Worm (Caenorhabditis elegans): ENCODE measurements around the gene ZC15.3.

ZC15.3 gene

DNA sequence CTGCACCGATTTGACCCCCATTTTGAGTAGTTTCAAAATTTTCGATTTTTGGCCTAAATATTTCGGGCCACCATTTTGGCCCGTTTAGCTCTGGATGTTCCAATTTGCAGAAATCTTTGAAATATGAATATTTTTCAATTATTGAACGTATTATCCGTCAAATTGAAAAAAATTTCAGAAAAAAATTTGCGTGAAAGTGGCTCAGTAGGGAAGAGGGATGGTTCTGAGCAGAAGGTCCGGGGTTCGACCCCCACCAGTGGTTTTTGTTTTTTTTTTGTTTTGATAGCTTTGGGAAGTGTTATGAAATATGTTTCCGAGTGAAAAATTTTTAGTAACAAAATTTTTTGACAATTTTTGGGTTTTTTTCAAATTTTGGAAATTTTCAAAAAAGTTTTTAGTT is 24.1 kb upstream of the ZC15.3 start:
- no peak for TF ChIP-seq hlh-11 (tag; optimal IDR thresholded peaks at IDR 0.05)
- no peak for TF ChIP-seq F10B5.3 (tag; optimal IDR thresholded peaks at IDR 0.05)
- no peak for TF ChIP-seq ztf-7 (tag; optimal IDR thresholded peaks at IDR 0.05)
- no peak for TF ChIP-seq ceh-32 (tag; optimal IDR thresholded peaks at IDR 0.05; ENCODE audit: poor library complexity)
- no peak for TF ChIP-seq arid-1 (GFP tag; conservative IDR thresholded peaks at IDR 0.05)
- TF ChIP-seq mep-1 (tag; optimal IDR thresholded peaks at IDR 0.05), result no peak
- no peak for TF ChIP-seq zag-1 (tag; optimal IDR thresholded peaks at IDR 0.05)
- TF ChIP-seq rbr-2 (tag; optimal IDR thresholded peaks at IDR 0.05), result no peak
- no peak for TF ChIP-seq aly-2 (tag; optimal IDR thresholded peaks at IDR 0.05)
- no peak for TF ChIP-seq lir-3 (tag; optimal IDR thresholded peaks at IDR 0.05)
- no peak for TF ChIP-seq dpl-1 (GFP tag; optimal IDR thresholded peaks at IDR 0.05)
- no peak for TF ChIP-seq snpc-1.2 (GFP tag; IDR thresholded peaks at IDR 0.05)
- TF ChIP-seq lim-7 (GFP tag; IDR thresholded peaks at IDR 0.05), result no peak
- no peak for TF ChIP-seq ceh-44 (GFP tag; IDR thresholded peaks at IDR 0.05)
- no peak for TF ChIP-seq fos-1 (tag; optimal IDR thresholded peaks at IDR 0.05)

DNA sequence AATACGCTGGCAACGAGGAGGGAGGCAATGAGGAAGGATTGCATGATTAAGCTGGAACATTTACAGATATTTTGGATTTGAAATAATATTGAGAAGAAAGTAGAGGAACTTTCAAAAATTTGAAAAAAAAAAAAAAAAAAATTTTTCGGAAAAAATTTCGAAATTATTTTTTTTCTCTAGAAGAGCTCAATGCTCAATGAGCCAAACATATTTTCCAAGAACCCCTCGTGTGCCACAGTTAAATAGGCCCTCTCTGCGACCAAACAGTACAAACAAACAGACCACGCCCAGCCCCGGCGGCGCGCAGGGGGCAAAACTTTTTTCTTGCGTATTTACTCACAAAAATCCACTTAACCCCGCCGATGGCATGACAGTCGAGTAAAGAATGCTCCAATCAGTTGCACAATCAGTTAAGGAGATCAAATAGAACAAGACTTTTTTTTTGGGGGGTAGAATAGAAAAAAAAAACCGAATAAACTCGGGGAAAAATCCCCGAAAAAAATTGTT is 23.5 kb upstream of the ZC15.3 start, which contains the start of gene pqn-94:
Gene pqn-94, minus strand, starts transcription at position 51 of the 507 bp plus-strand sequence.
- TF ChIP-seq mxl-3 (GFP tag; optimal IDR thresholded peaks at IDR 0.05), result no peak
- TF ChIP-seq ceh-32 (tag; optimal IDR thresholded peaks at IDR 0.05; ENCODE audit: poor library complexity), result no peak
- TF ChIP-seq Y5F2A.4 (GFP tag; optimal IDR thresholded peaks at IDR 0.05), result no peak
- no peak for TF ChIP-seq arid-1 (GFP tag; conservative IDR thresholded peaks at IDR 0.05)
- no peak for TF ChIP-seq R02D3.7 (tag; optimal IDR thresholded peaks at IDR 0.05)
- no peak for TF ChIP-seq zag-1 (tag; optimal IDR thresholded peaks at IDR 0.05)
- peak; percentile 90; the same call in 1 of the 2 replicates for TF ChIP-seq F44E2.7 (GFP tag; IDR thresholded peaks at IDR 0.05)
- TF ChIP-seq spr-3 (GFP tag; optimal IDR thresholded peaks at IDR 0.05), result no peak
- no peak for TF ChIP-seq egl-27 (tag; optimal IDR thresholded peaks at IDR 0.05)

DNA sequence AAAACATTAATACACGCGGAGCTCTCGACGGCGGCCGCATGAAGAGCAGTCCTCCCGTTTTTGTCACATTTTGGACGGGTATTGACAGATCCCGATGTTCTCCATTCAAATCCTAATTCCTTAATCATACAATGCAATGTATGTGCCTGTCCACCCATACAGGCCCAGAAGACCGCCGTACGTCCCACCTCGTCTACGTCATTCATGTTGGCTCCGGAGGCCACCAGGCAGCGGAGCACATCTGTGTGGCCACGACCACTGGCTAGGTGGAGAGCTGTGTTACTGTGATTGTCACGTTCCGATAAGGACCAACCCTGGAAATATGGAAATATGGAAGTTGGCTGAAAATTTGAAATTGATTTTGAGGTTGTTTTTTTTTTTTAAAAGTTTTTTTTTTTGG is 20.6 kb upstream of the ZC15.3 start:
- TF ChIP-seq F44E2.7 (GFP tag; IDR thresholded peaks at IDR 0.05) (peak; percentile 80; the same call in 1 of the 2 replicates), spr-3 (GFP tag; optimal IDR thresholded peaks at IDR 0.05) (no peak), madf-5 (GFP tag; IDR thresholded peaks at IDR 0.05) (0 out of 4 replicates have a peak, but pooled peaks of 1 of the 2 experiments have one; percentile 21)

DNA sequence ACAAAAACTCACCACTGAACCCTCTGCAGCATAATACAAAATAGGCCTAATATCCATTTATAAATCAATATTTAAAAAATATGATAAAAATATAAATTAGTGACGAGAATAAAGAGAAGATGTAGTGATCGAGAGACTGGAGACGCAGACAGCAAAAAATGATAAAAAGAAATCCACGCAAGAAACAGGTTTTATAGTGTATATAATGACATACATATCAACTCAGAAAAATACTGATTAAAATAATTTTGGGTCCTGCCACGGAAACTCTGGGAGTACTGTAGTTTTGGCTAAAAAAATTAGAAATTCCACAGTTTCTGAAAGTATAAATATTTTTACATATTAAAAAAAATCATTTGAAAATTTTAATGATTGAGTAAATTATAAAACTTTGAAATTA is 14.1 kb upstream of the ZC15.3 start, which contains the start of gene mlt-4:
Gene mlt-4, minus strand, starts transcription at position 101 of the 400 bp plus-strand sequence.
- TF ChIP-seq lin-39 (tag; optimal IDR thresholded peaks at IDR 0.05) (no peak), tag-97 (GFP tag; IDR thresholded peaks at IDR 0.05) (no peak), nhr-76 (tag; optimal IDR thresholded peaks at IDR 0.05) (no peak), unc-62 (GFP tag; optimal IDR thresholded peaks at IDR 0.05 in 1 of 2) (no peak), unc-62 (tag; optimal IDR thresholded peaks at IDR 0.05) (no peak), daf-12 (tag; optimal IDR thresholded peaks at IDR 0.05) (no peak), vab-7 (GFP tag; IDR thresholded peaks at IDR 0.05) (no peak), ztf-11 (tag; optimal IDR thresholded peaks at IDR 0.05) (no peak)

DNA sequence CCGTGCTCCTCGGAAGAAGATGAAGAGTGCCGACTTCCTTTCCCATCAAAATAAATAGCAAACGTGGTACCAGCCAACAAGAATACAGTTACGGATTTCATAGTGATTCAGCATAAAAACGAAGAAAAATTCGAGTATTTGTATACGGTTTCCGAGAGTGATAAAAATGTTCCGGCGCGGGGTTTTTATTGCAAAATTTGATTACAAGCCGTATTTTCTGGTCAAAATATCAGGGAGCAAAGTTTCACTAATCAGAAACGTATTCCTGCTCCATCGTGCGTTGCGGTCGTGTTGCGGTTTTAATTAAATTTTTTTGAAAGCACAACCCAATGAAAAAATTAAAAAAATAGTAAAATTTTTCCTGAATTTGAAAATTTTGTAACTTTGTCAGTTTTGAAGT is 9.0 kb upstream of the ZC15.3 start, which contains the start of gene clec-261:
Gene clec-261, minus strand, starts transcription at position 101 of the 400 bp plus-strand sequence.
- no peak for TF ChIP-seq lim-7 (GFP tag; IDR thresholded peaks at IDR 0.05)

DNA sequence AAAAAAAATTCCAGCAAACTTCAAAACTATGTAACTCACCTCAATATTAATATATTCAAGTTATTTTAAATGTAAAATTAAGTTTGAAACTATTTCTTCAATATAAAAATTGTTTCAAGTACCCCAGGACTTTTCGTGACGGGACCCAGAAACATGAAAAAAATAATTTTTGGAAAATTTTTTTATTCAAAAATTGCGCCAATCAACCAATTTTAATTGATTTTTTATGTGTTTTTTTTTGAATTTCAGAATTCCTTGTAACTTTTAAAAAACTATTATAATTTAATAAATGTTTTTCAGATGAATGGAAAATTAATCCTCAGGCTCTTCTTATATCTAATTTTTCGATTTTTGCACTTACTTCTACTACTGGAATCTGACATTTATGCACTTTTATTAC is 5.7 kb upstream of the ZC15.3 start, which contains the start of gene ZC15.5:
Gene ZC15.5, plus strand, starts transcription at position 301 of the 400 bp plus-strand sequence.
- no peak for TF ChIP-seq madf-9 (GFP tag; conservative IDR thresholded peaks at IDR 0.05)

All from whole organism, L4 larva.